Worm (Caenorhabditis elegans) whole organism, L2 larva: ENCODE data around the gene T25B6.6.

Experiments
- C34F6.9 ChIP-seq: fragments of 150-350 bp; optimal IDR thresholded peaks from 2 replicates; lab custom pipeline; 2014; ENCODE audit warnings: missing biosample characterization, missing genetic modification characterization
- F13H6.1 ChIP-seq: sonication (generic microtip); optimal IDR thresholded peaks from 2 replicates; lab custom pipeline; 2016; ENCODE audit warnings: missing genetic modification characterization, missing compliant biosample characterization
- R02D3.7 ChIP-seq: fragments of 150-350 bp; optimal IDR thresholded peaks from 2 replicates; lab custom pipeline; 2014; ENCODE audit warnings: missing biosample characterization, missing genetic modification characterization
- alr-1 ChIP-seq: fragments of 150-350 bp; optimal IDR thresholded peaks from 2 replicates; lab custom pipeline; 2014; ENCODE audit warnings: missing biosample characterization, missing genetic modification characterization
- aly-2 ChIP-seq: fragments of 150-350 bp; optimal IDR thresholded peaks from 2 replicates; lab custom pipeline; 2014; ENCODE audit warnings: missing biosample characterization, missing genetic modification characterization
- ama-1 ChIP-seq: fragments of 150-350 bp; optimal IDR thresholded peaks from 2 replicates; lab custom pipeline; 2018; ENCODE audit warnings: inconsistent platforms
- ceh-16 ChIP-seq: fragments of 150-350 bp; optimal IDR thresholded peaks from 2 replicates; lab custom pipeline; 2014; ENCODE audit warnings: missing biosample characterization, missing genetic modification characterization
- ceh-82 ChIP-seq: fragments of 150-350 bp; optimal IDR thresholded peaks from 2 replicates; lab custom pipeline; 2014; ENCODE audit warnings: missing biosample characterization, missing genetic modification characterization
- crh-2 ChIP-seq: sonication (generic microtip); optimal IDR thresholded peaks from 2 replicates; lab custom pipeline; 2017; ENCODE audit warnings: missing biosample characterization, missing genetic modification characterization
- dmd-4 ChIP-seq: sonication (generic microtip); optimal IDR thresholded peaks from 2 replicates; lab custom pipeline; 2017; ENCODE audit warnings: missing biosample characterization, missing genetic modification characterization
- elt-1 ChIP-seq: fragments of 150-350 bp; optimal IDR thresholded peaks from 2 replicates; lab custom pipeline; 2014; ENCODE audit warnings: missing biosample characterization, missing genetic modification characterization
- elt-3 ChIP-seq: sonication (generic microtip); optimal IDR thresholded peaks from 2 replicates; lab custom pipeline; 2017; ENCODE audit warnings: missing biosample characterization, missing genetic modification characterization
- fos-1 ChIP-seq: fragments of 150-350 bp; optimal IDR thresholded peaks from 2 replicates; lab custom pipeline; 2014; ENCODE audit warnings: missing biosample characterization, missing genetic modification characterization
- gmeb-1 ChIP-seq: fragments of 150-350 bp; optimal IDR thresholded peaks from 2 replicates; lab custom pipeline; 2014; ENCODE audit warnings: missing biosample characterization, missing genetic modification characterization
- lin-11 ChIP-seq: fragments of 150-350 bp; sonication (generic microtip); optimal IDR thresholded peaks from 2 replicates; lab custom pipeline; 2014; ENCODE audit warnings: missing biosample characterization, missing genetic modification characterization, inconsistent platforms, mixed read lengths
- lsy-2 ChIP-seq, 2 experiments: fragments of 150-350 bp in 1 of 2; sonication (generic microtip) in 1 of 2; optimal IDR thresholded peaks; 2 replicates each; lab custom pipeline; 2014 to 2017; ENCODE audit warnings: missing biosample characterization in 2 of 2, missing genetic modification characterization in 2 of 2
- mab-5 ChIP-seq: fragments of 150-350 bp; optimal IDR thresholded peaks from 2 replicates; lab custom pipeline; 2014; ENCODE audit warnings: missing biosample characterization, missing genetic modification characterization
- nhr-10 ChIP-seq: sonication (generic microtip); optimal IDR thresholded peaks from 2 replicates; lab custom pipeline; 2017; ENCODE audit warnings: missing biosample characterization, missing genetic modification characterization
- nhr-11 ChIP-seq: fragments of 150-350 bp; optimal IDR thresholded peaks from 2 replicates; lab custom pipeline; 2014; ENCODE audit warnings: missing biosample characterization, missing genetic modification characterization
- nhr-21 ChIP-seq: fragments of 150-350 bp; optimal IDR thresholded peaks from 2 replicates; lab custom pipeline; 2014; ENCODE audit warnings: missing biosample characterization, missing genetic modification characterization
- nhr-23 ChIP-seq: fragments of 150-350 bp; optimal IDR thresholded peaks from 2 replicates; lab custom pipeline; 2014; ENCODE audit warnings: missing biosample characterization, missing genetic modification reagents, missing genetic modification characterization
- nhr-25 ChIP-seq: fragments of 150-350 bp; sonication (generic microtip); optimal IDR thresholded peaks from 3 replicates; lab custom pipeline; 2014; ENCODE audit warnings: missing biosample characterization, missing genetic modification characterization
- nhr-6 ChIP-seq: fragments of 150-350 bp; optimal IDR thresholded peaks from 2 replicates; lab custom pipeline; 2014; ENCODE audit warnings: missing biosample characterization, missing genetic modification characterization
- nhr-77 ChIP-seq: fragments of 150-350 bp; optimal IDR thresholded peaks from 2 replicates; lab custom pipeline; 2014; ENCODE audit warnings: missing biosample characterization, missing genetic modification characterization
- sem-4 ChIP-seq: fragments of 150-350 bp; optimal IDR thresholded peaks from 2 replicates; lab custom pipeline; 2014; ENCODE audit warnings: missing biosample characterization, missing genetic modification reagents, missing genetic modification characterization
- skn-1 ChIP-seq: sonication (generic microtip); optimal IDR thresholded peaks from 2 replicates; lab custom pipeline; 2017; ENCODE audit warnings: missing biosample characterization, missing genetic modification characterization
- sma-3 ChIP-seq: sonication (generic microtip); optimal IDR thresholded peaks from 2 replicates; lab custom pipeline; 2016; ENCODE audit warnings: missing genetic modification reagents, missing genetic modification characterization, missing compliant biosample characterization
- sma-9 ChIP-seq, 2 experiments: fragments of 150-350 bp in 1 of 2; sonication (generic microtip) in 1 of 2; optimal IDR thresholded peaks; 2 replicates each; lab custom pipeline; 2014 to 2016; ENCODE audit warnings: missing genetic modification characterization in 2 of 2, mild to moderate bottlenecking in 1 of 2, missing biosample characterization in 1 of 2, missing compliant biosample characterization in 1 of 2, missing genetic modification reagents in 1 of 2, moderate library complexity in 1 of 2
- snpc-4 ChIP-seq: fragments of 150-350 bp; optimal IDR thresholded peaks from 2 replicates; lab custom pipeline; 2014; ENCODE audit warnings: missing biosample characterization, missing genetic modification characterization
- unc-55 ChIP-seq: fragments of 150-350 bp; sonication (generic microtip); optimal IDR thresholded peaks from 3 replicates; lab custom pipeline; 2014; ENCODE audit warnings: missing biosample characterization, missing genetic modification reagents, missing genetic modification characterization
- unc-62 ChIP-seq: fragments of 150-350 bp; optimal IDR thresholded peaks from 2 replicates; lab custom pipeline; 2014; ENCODE audit warnings: missing biosample characterization, missing genetic modification reagents, missing genetic modification characterization
- zag-1 ChIP-seq: fragments of 150-350 bp; optimal IDR thresholded peaks from 2 replicates; lab custom pipeline; 2014; ENCODE audit warnings: missing biosample characterization, missing genetic modification characterization
- ztf-4 ChIP-seq: fragments of 150-350 bp; optimal IDR thresholded peaks from 2 replicates; lab custom pipeline; 2014; ENCODE audit warnings: missing biosample characterization, missing genetic modification characterization

The T25B6.6 gene

DNA sequence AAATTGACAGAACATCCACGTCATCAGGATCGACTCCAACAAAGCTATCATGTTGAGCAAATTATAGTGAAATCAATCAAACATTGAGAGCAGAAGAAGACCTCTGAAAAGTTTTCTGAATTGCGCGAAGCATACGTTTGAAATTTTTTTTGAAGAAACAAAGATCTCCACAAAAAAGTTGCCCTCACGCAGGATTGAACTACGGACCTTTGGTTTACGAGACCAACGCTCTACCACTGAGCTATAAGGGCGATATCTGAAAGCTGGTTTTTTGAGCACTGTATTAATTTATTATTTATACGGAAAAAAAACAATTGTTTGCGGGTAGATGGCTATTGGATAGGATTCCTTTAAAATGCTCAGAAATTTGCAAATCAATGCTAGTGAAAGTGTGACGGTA is 2.8 kb upstream of the T25B6.6 start:
- TF ChIP-seq elt-3 (tag; lab: Kevin White, UChicago) (no peak), aly-2 (tag; lab: Kevin White, UChicago) (no peak), unc-55 (no peak), nhr-23 (tag; lab: Kevin White, UChicago) (no peak), F13H6.1 (tag; lab: Kevin White, UChicago) (no peak), ama-1 (lab: Kevin White, UChicago) (no peak)

DNA sequence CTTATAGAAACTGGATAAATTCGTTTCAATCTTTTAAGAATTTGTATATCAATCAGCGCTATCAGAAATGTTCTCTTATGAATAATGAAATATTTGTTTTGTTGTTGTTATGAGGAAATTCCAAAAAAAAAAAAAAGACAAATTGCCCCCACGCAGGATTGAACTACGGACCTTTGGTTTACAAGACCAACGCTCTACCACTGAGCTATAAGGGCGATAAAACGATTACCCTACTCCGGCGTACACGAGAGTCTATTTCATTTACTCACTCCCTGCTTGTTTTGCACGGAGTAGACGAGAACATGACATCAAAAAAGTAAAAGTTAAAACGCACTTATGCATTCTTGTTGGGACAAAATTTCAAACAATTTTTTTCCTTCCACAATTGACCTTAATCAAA is 1.6 kb upstream of the T25B6.6 start:
- TF ChIP-seq sma-9 (GFP tag; optimal IDR thresholded peaks at IDR 0.05; lab: Kevin White, UChicago) (peak; percentile 42), sma-9 (tag; optimal IDR thresholded peaks at IDR 0.05; lab: Kevin White, UChicago) (no peak), ceh-82 (tag; lab: Kevin White, UChicago) (no peak), lin-11 (tag; lab: Kevin White, UChicago) (no peak), nhr-23 (tag; lab: Kevin White, UChicago) (no peak), gmeb-1 (tag; lab: Kevin White, UChicago) (no peak), nhr-77 (tag; lab: Kevin White, UChicago) (no peak), nhr-21 (tag; lab: Kevin White, UChicago) (peak; percentile 26), unc-62 (no peak), mab-5 (no peak), sma-3 (GFP tag; lab: Kevin White, UChicago) (peak; percentile 10), crh-2 (tag; lab: Kevin White, UChicago) (peak; percentile 4), fos-1 (tag; lab: Kevin White, UChicago) (peak; percentile 25)

DNA sequence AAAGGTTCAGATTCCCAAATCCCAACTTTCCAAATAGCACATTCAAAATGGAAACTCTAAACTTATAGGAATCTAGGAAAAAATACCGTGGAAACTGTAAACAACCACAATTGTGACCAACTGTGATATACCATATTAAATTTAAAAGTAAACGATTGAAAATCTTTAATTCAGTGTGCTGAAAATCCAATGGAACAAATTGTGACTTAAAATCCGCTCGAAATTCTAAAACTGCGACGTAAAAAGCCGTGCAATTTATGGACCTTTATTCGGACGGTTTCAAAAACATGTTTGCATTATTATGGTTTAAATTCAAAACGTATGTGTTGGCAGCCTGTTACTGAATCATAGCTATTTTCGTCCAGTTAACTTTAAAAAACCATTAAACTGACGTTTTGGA is 1.1 kb upstream of the T25B6.6 start:
- TF ChIP-seq lsy-2 (tag; optimal IDR thresholded peaks at IDR 0.05; lab: Kevin White, UChicago): no peak
- TF ChIP-seq zag-1 (tag; lab: Kevin White, UChicago): no peak
- TF ChIP-seq ceh-82 (tag; lab: Kevin White, UChicago): no peak
- no peak for TF ChIP-seq R02D3.7 (tag; lab: Kevin White, UChicago)
- TF ChIP-seq nhr-77 (tag; lab: Kevin White, UChicago): no peak
- TF ChIP-seq F13H6.1 (tag; lab: Kevin White, UChicago): no peak
- TF ChIP-seq snpc-4 (tag; lab: Kevin White, UChicago): no peak

DNA sequence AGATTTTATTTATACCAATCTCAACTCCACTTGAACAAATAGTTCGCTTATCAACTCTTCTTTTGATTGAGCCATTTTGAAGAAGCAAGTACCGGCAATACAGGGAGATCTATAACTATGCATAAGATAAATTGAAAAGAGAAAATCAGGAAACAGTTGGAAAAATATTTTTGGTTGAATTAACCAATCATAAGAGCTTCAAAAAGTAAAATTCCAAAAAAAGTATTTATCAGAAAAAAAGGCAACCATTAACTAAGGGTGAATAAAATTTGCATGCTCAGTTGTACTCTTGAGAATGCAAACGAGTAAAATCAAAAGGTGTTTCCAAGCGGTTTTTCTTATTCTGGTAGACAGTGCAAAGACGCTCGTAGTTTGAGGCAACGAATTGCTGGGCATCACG is 1.0 kb downstream of the T25B6.6 start, which contains the start of gene T25B6.5:
Gene T25B6.5 (minus strand): TSS at position 101 of the 400 bp plus-strand sequence.
- TF ChIP-seq nhr-6 (tag; lab: Kevin White, UChicago) (no peak), ceh-16 (no peak), nhr-25 (tag; lab: Kevin White, UChicago) (no peak), ztf-4 (tag; lab: Kevin White, UChicago) (no peak), nhr-21 (tag; lab: Kevin White, UChicago) (no peak), sem-4 (tag; lab: Kevin White, UChicago) (no peak), gmeb-1 (tag; lab: Kevin White, UChicago) (no peak), nhr-77 (tag; lab: Kevin White, UChicago) (no peak)

DNA sequence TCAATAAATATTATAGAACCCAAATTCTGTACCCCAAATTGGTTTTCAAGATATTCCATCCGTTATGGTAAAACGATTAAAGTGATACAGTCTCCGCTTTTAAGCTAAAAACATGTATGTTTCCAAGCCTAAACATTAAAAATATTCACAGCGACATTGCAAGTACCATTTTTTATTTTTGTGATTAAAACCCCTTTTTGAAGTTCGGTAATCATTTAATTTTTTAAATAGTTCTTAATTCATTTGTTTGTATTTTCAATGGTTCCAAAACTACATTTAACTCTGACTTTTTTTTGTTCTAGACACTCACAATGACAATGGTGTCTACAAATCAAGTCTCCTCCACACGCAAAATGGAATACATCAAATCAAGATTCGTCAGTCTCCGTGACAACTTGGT is 7.3 kb downstream of the T25B6.6 start, which contains the start of gene T25B6.4:
Gene T25B6.4 (plus strand): TSS at position 301 of the 400 bp plus-strand sequence.
- TF ChIP-seq alr-1 (no peak), C34F6.9 (tag; lab: Kevin White, UChicago) (no peak), elt-1 (tag; lab: Kevin White, UChicago) (no peak), nhr-77 (tag; lab: Kevin White, UChicago) (no peak), dmd-4 (tag; lab: Kevin White, UChicago) (no peak), skn-1 (tag; lab: Kevin White, UChicago) (no peak), nhr-25 (tag; lab: Kevin White, UChicago) (no peak), nhr-10 (tag; lab: Kevin White, UChicago) (no peak), nhr-11 (no peak), lin-11 (tag; lab: Kevin White, UChicago) (no peak), nhr-6 (tag; lab: Kevin White, UChicago) (no peak), gmeb-1 (tag; lab: Kevin White, UChicago) (no peak), snpc-4 (tag; lab: Kevin White, UChicago) (no peak)
- TF ChIP-seq, all 48 proteins: peak for 0
